Worm (Caenorhabditis elegans) whole organism, late embryonic: ENCODE results near the gene C38D4.7.

Source experiments
- T23F11.4 ChIP-seq: fragments of 200-800 bp; sonication (Bioruptor generic); optimal IDR thresholded peaks from 2 replicates; lab custom pipeline; 2018; ENCODE audit warnings: mild to moderate bottlenecking, missing genetic modification characterization, missing compliant biosample characterization
- ahr-1 ChIP-seq: sonication (generic microtip); optimal IDR thresholded peaks from 2 replicates; lab custom pipeline; 2016; ENCODE audit warnings: missing genetic modification characterization, missing compliant biosample characterization
- ceh-48 ChIP-seq: sonication (generic microtip); optimal IDR thresholded peaks from 2 replicates; lab custom pipeline; 2016; ENCODE audit warnings: missing genetic modification characterization, inconsistent platforms, missing compliant biosample characterization
- ceh-9 ChIP-seq: sonication (generic microtip); optimal IDR thresholded peaks from 2 replicates; lab custom pipeline; 2016; ENCODE audit warnings: mild to moderate bottlenecking, missing genetic modification characterization, inconsistent platforms, missing compliant biosample characterization
- fax-1 ChIP-seq: sonication (generic microtip); optimal IDR thresholded peaks from 2 replicates; lab custom pipeline; 2016; ENCODE audit warnings: missing genotype, missing genetic modification characterization, missing compliant biosample characterization
- gmeb-2 ChIP-seq: sonication (generic microtip); optimal IDR thresholded peaks from 2 replicates; lab custom pipeline; 2016; ENCODE audit warnings: missing genetic modification characterization, inconsistent platforms, missing compliant biosample characterization
- nfya-1 ChIP-seq: sonication (generic microtip); optimal IDR thresholded peaks from 2 replicates; lab custom pipeline; 2017; ENCODE audit warnings: missing genetic modification characterization, mild to moderate bottlenecking, missing compliant biosample characterization, antibody characterized with exemption, moderate library complexity
- pag-3 ChIP-seq: sonication (generic microtip); optimal IDR thresholded peaks from 2 replicates; lab custom pipeline; 2016; ENCODE audit warnings: missing compliant biosample characterization, missing genetic modification characterization, borderline replicate concordance
- sdc-2 ChIP-seq: sonication (generic microtip); optimal IDR thresholded peaks from 2 replicates; lab custom pipeline; 2016; ENCODE audit warnings: missing genotype, missing genetic modification characterization, missing compliant biosample characterization
- unc-3 ChIP-seq, 2 experiments: fragments of 200-800 bp in 1 of 2; sonication (Bioruptor generic) in 1 of 2; sonication (generic microtip) in 1 of 2; conservative IDR thresholded peaks in 1 of 2; optimal IDR thresholded peaks in 1 of 2; 2 replicates each; pipeline versions ENCODE4 v1.3.6 to Lab custom; 2016 to 2022; ENCODE audit warnings: missing compliant biosample characterization in 2 of 2, missing genetic modification characterization in 2 of 2, missing genetic modification reagents in 1 of 2
- unc-55 ChIP-seq: sonication (generic microtip); optimal IDR thresholded peaks from 2 replicates; lab custom pipeline; 2017; ENCODE audit warnings: missing biosample characterization, missing genetic modification reagents, missing genetic modification characterization

DNA sequence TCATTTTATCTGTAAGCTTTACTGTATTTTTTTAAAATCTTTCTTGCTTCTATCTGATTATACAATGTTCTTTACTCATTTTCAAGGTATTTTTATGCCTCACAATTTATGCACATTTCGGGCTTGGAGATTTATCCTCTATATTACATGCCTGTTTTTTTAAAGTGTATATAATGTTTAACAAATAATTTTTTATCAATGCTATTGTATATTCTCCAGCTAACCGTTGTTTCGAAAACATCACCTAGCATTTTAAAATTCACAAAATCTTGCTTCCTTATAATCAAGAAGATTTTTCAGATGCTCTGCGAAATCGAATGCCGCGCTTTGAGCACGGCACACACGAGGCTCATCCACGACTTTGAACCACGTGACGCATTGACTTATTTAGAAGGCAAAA, 40.9 kb upstream of the C38D4.7 start, which contains the start of gene ced-4:
- TF ChIP-seq pag-3 (tag; lab: Kevin White, UChicago) = no peak
- no peak for TF ChIP-seq ahr-1 (tag; lab: Kevin White, UChicago)
- TF ChIP-seq gmeb-2 (tag; lab: Kevin White, UChicago) = no peak
- TF ChIP-seq sdc-2 (tag; lab: Kevin White, UChicago) = no peak
- TF ChIP-seq unc-55 = no peak
- TF ChIP-seq fax-1 (tag; lab: Kevin White, UChicago) = no peak
- no peak for TF ChIP-seq nfya-1 (tag; lab: Kevin White, UChicago)
- no peak for TF ChIP-seq unc-3 (GFP tag; conservative IDR thresholded peaks at IDR 0.05; lab: Robert Waterston, UW)
- no peak for TF ChIP-seq unc-3 (tag; optimal IDR thresholded peaks at IDR 0.05; lab: Kevin White, UChicago)
- no peak for TF ChIP-seq ceh-9 (tag; lab: Kevin White, UChicago)
- no peak for TF ChIP-seq T23F11.4 (GFP tag; lab: Kevin White, UChicago)
- TF ChIP-seq ceh-48 (tag; lab: Kevin White, UChicago) = no peak
